Worm (Caenorhabditis elegans): ENCODE measurements around the gene Y54G2A.45.
"Not testable (repeated sequence)": the region's sequence is repeated elsewhere in the genome, so short reads cannot be mapped to it uniquely, and the experiment has no call there.

Y54G2A.45 gene

DNA sequence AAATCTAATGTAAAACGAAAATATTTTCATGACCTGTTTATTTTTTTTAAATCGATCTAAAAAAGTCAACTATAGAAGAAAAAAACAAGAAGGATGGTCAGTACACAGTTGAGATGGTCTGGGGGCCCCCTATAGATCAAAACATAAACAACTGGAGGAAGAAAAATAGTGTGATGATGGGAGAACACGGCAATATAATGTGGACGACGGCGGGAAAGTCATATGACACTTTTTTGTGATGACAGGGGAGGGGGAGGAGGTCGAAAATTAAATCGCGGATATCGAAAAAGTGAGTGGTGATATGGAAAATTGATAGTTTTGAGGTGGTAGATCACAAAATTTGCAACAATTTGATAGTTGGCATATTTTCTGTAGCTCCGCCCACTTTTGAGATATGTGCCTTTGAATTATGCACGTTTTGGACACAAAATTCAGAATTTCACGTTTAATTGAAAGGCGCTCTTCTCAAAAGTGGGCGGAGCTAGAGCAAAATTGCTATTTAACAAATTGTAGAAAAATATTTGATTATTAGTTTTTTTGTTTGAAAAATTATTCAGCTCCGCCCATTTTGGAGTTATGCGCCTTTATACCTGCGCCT is 32.2 kb upstream of the Y54G2A.45 start:
- no peak for TF ChIP-seq zip-8 (tag; optimal IDR thresholded peaks at IDR 0.05)
- no peak for TF ChIP-seq ces-1 (GFP tag; optimal IDR thresholded peaks at IDR 0.05)
- no peak for TF ChIP-seq ceh-43 (GFP tag; optimal IDR thresholded peaks at IDR 0.05)
- no peak for TF ChIP-seq unc-39 (tag; optimal IDR thresholded peaks at IDR 0.05)
- no peak for TF ChIP-seq ham-2 (GFP tag; optimal IDR thresholded peaks at IDR 0.05)
- no peak for TF ChIP-seq hlh-1 (tag; optimal IDR thresholded peaks at IDR 0.05)
- TF ChIP-seq mls-2 (tag; optimal IDR thresholded peaks at IDR 0.05), result no peak
- TF ChIP-seq nhr-12 (tag; optimal IDR thresholded peaks at IDR 0.05), result no peak

DNA sequence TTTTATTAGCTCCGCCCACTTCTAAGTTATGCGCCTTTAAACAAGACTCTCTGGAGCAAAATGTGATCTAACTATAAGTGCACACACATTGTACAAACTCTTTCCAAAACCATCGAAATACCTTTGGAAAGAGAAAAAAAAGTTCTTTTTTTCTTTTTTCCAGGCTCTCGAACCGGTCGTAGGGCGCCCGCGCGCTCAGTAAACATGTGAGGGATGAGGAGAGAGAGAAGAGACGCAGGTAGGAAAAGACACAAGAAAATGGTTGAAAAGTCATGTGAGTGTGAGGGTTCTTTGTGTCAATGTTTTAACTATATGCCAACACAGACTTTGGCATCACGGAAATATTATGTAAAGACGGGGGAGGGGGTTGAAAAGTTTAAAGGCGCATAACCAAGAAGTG is 31.2 kb upstream of the Y54G2A.45 start:
- TF ChIP-seq pha-4 (tag; optimal IDR thresholded peaks at IDR 0.05), result peak; percentile 24
- TF ChIP-seq nhr-237 (tag; optimal IDR thresholded peaks at IDR 0.05), result peak; percentile 69
- no peak for TF ChIP-seq lin-32 (GFP tag; optimal IDR thresholded peaks at IDR 0.05)

DNA sequence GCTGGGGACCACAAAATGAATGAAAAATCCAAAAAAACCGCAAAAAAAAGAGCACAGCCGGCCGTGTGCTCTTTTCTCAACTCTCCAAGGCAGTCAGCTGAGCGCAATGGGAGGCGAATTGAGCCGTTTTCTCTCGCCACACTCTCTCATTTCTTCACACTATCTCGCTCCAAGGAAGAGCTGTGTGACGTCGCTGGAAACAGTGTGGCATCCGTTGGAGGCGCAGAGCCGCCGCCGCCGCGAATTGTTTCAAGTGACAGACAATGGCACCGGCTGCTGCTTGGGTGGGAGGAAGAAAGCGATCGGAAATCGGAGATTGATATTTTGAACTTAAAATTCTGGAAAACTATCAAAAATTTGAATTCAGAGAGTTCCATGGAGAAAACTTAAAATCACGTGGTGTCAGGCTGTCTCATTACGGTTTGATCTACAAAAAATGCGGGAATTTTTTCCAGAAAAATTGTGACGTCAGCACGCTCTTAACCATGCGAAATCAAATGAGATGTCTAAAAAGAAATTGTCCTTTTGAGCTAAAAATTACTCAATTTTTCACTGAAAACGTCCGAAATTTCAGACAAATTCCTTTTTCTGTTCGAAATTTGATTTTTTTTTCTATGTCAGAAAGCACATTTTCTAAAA is 29.5 kb upstream of the Y54G2A.45 start:
- TF ChIP-seq unc-62 (GFP tag; optimal IDR thresholded peaks at IDR 0.05) (no peak), unc-120 (tag; optimal IDR thresholded peaks at IDR 0.05; ENCODE audit: poor library complexity, severe bottlenecking) (peak; percentile 51), sptf-1 (tag; optimal IDR thresholded peaks at IDR 0.05) (peak; percentile 11), hlh-1 (tag; optimal IDR thresholded peaks at IDR 0.05) (peak; percentile 42)

DNA sequence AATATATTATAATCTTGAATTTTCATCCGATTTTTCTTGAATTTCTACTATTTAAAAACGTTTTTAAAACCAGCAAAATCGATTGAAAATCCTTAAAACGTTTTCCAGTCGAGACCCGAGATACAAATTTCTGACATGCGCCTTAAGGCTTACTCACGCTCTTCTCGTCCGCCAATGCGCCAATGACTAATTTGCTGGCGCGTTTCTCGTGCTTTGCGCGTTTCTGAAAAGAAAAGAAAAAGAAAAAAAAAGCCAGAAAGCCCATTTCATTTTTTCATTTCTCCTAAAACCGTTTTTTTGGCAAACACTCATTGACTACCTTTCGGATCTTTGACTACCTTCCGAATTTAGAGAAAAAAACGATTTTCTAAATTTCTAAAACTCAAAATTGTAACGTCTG is 28.9 kb upstream of the Y54G2A.45 start:
- no peak for TF ChIP-seq drap-1 (GFP tag; optimal IDR thresholded peaks at IDR 0.05)
- no peak for TF ChIP-seq flh-1 (GFP tag; optimal IDR thresholded peaks at IDR 0.05)
- no peak for TF ChIP-seq nhr-76 (tag; optimal IDR thresholded peaks at IDR 0.05)

DNA sequence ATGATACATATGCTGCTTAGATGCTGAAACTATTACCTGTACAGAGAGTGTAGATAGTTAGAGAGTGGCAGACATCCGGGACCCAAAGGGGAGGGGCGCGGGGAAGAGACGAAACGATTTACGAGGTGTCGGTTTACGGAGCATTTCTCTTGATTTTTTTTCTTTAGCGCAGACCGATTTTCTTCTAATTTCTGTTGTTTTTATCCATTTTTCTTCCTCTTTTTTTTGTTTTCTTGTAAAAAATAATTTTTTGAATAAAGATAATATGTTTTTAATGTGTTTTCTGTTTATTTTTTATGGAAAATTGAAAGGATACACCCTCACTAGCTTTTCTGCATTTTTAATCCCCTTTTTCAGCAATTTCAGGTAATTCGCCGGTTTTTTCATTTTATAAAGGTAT is 27.8 kb upstream of the Y54G2A.45 start, which contains the start of gene Y54G2A.72:
TSS of gene Y54G2A.72 (plus strand) at position 301 of the 400 bp plus-strand sequence.
- TF ChIP-seq lin-13 (tag; optimal IDR thresholded peaks at IDR 0.05); nhr-76 (tag; optimal IDR thresholded peaks at IDR 0.05); elt-1 (tag; optimal IDR thresholded peaks at IDR 0.05; ENCODE audit: borderline replicate concordance, insufficient read depth): not testable (repeated sequence)

DNA sequence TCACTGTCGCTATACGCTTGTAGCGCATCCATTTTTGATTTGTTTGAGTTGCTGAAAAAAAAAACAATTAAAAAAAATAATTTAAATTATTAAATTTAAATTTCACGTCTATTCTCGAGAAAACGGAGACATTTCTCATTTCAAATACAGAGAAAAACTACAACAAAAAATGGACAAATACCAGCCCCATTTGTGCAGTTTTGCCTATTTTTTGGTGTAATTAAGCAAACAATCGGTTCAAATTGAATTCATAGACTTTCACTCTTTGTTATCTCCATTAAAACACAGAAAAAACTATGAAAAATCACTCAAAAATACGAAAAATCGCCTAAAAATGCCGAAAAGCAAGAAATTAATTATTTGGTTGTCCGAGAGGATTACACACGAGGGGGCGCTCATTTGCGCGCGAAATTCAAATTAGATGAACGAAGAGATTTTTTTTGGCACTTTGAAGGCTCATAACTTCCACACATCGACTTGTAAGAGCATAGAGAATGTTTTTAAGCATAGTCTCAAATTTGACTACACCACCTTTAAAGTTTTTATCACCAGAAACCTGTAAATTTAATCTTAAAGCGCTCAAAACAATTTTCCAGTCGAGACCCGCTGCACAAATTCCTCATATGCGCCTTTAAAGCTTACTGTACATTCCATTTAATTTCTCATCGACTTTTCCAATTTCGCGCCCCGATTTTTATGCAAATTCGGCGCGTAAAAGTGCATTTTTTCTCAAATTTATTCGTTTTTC is 22.7 kb upstream of the Y54G2A.45 start, which contains the start of gene Y54G2A.12:
TSS of gene Y54G2A.12 (minus strand) at position 51 of the 748 bp plus-strand sequence.
- TF ChIP-seq nhr-12 (tag; optimal IDR thresholded peaks at IDR 0.05), result no peak
- no peak for TF ChIP-seq nhr-2 (tag; optimal IDR thresholded peaks at IDR 0.05)
- TF ChIP-seq ceh-83 (GFP tag; optimal IDR thresholded peaks at IDR 0.05), result no peak
- TF ChIP-seq flh-1 (GFP tag; optimal IDR thresholded peaks at IDR 0.05), result no peak
- no peak for TF ChIP-seq ham-2 (GFP tag; optimal IDR thresholded peaks at IDR 0.05)
- TF ChIP-seq zip-8 (tag; optimal IDR thresholded peaks at IDR 0.05), result no peak

DNA sequence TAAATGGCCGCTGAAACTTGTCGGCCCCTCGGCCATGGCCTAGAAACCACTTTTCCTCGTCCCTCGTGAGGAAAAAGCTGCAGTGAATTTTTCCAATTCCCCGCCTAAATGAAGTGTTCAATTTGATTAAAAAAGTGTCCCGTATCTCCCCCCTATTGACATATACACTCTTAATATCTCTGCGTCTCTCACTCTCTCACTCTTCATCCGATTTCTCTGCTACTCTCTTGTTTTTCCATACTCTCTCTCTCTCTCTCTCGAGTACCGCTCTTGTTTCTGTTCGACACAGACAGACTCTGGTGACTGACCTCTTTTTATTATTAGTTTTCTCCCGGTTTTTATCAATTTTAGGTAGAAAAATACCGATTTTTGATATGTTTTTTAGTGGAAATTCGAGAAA is 20.6 kb upstream of the Y54G2A.45 start:
- TF ChIP-seq ceh-39 (tag; optimal IDR thresholded peaks at IDR 0.05) (no peak), blmp-1 (tag; optimal IDR thresholded peaks at IDR 0.05) (no peak), ztf-11 (tag; optimal IDR thresholded peaks at IDR 0.05) (no peak), drap-1 (GFP tag; optimal IDR thresholded peaks at IDR 0.05) (no peak), ces-1 (GFP tag; optimal IDR thresholded peaks at IDR 0.05) (peak; percentile 90), flh-1 (GFP tag; optimal IDR thresholded peaks at IDR 0.05) (no peak), nhr-28 (tag; optimal IDR thresholded peaks at IDR 0.05) (no peak), pha-4 (tag; optimal IDR thresholded peaks at IDR 0.05) (peak; percentile 71), unc-62 (GFP tag; optimal IDR thresholded peaks at IDR 0.05) (peak; percentile 13), elt-3 (tag; optimal IDR thresholded peaks at IDR 0.05) (no peak)

Data from whole organism, mixed stage, embryonic.